Fruit fly (Drosophila melanogaster): ENCODE measurements around the gene csw.
A peak's percentile ranks its signal among the peaks of the same experiment; 100 is the strongest.

Gene csw

DNA sequence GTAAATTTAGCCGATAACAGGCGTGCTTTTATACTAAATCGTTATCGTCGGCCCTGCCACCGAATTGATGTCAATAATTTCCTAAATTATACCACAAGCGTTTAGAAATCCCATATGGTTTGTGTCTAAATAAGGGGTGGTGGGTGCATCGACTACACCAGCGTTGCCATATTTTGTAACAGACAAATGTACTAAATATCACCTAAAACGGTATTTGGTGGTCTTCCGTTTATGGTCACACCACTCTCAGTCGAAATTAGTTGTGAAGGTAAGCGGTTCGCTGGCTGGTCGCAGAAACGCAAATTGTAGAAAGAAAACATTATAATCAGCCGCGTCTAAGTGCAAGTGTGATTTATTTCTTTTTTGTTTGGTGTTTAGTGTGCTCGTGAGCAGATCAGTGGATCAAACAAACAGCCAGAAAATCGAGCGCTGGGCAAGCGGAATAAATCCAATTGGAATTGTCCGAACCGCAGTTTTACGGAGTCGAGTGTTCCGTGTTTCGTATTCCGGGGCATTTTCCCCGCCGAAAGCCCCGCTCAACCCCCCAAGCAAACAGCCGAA is 13.6 kb upstream of the csw start, which contains the start of the genes CG16903 and Unc-76 (continued):
- TF ChIP-seq dan (GFP tag; IDR thresholded peaks at IDR 0.05) (no peak), CG31388 (GFP tag; optimal IDR thresholded peaks at IDR 0.05) (no peak), CG1832 (GFP tag; optimal IDR thresholded peaks at IDR 0.05) (no peak), CG17912 (GFP tag; optimal IDR thresholded peaks at IDR 0.05) (peak; percentile 9), CoRest (tag; optimal IDR thresholded peaks at IDR 0.05) (peak; percentile 46), D (optimal IDR thresholded peaks at IDR 0.05) (no peak), D (GFP tag; optimal IDR thresholded peaks at IDR 0.05) (no peak), caup (GFP tag; optimal IDR thresholded peaks at IDR 0.05; ENCODE audit: severe bottlenecking) (peak; percentile 57), Gug (GFP tag; IDR thresholded peaks at IDR 0.05) (no peak), mam (GFP tag; optimal IDR thresholded peaks at IDR 0.05) (no peak), CG17359 (tag; optimal IDR thresholded peaks at IDR 0.05) (peak; percentile 29), CG9932 (GFP tag; IDR thresholded peaks at IDR 0.05) (peak; percentile 37; the same call in 1 of the 2 replicates), tgo (GFP tag; IDR thresholded peaks at IDR 0.05) (no peak), sqz (GFP tag; optimal IDR thresholded peaks at IDR 0.05) (peak; percentile 76), Abd-B (GFP tag; optimal IDR thresholded peaks at IDR 0.05) (peak; percentile 17), Mrtf (GFP tag; IDR thresholded peaks at IDR 0.05) (no peak), her (GFP tag; optimal IDR thresholded peaks at IDR 0.05) (peak; percentile 58), PHDP (tag; optimal IDR thresholded peaks at IDR 0.05) (peak; percentile 59), fd96Cb (tag; optimal IDR thresholded peaks at IDR 0.05) (no peak), ci (GFP tag; IDR thresholded peaks at IDR 0.05) (peak; percentile 74), NFAT (GFP tag; IDR thresholded peaks at IDR 0.05) (peak; percentile 24; the same call in 1 of the 2 replicates), Atf-2 (GFP tag; optimal IDR thresholded peaks at IDR 0.05) (no peak), wor (GFP tag; IDR thresholded peaks at IDR 0.05) (no peak), Vsx1 (GFP tag; optimal IDR thresholded peaks at IDR 0.05) (no peak), HmgZ (tag; optimal IDR thresholded peaks at IDR 0.05) (peak; percentile 82), CG7372 (GFP tag; IDR thresholded peaks at IDR 0.05) (no peak), Xbp1 (GFP tag; optimal IDR thresholded peaks at IDR 0.05) (peak; percentile 5), slbo (GFP tag; IDR thresholded peaks at IDR 0.05) (peak; percentile 21; the same call in 1 of the 2 replicates), CG14667 (GFP tag; IDR thresholded peaks at IDR 0.05) (no peak), rib (GFP tag; IDR thresholded peaks at IDR 0.05) (0 out of 2 replicates have a peak, but pooled peaks have one; percentile 17), CG2202 (tag; optimal IDR thresholded peaks at IDR 0.05) (no peak), CG43689 (GFP tag; IDR thresholded peaks at IDR 0.05) (no peak), ind (GFP tag; optimal IDR thresholded peaks at IDR 0.05) (no peak), CG6765 (GFP tag; optimal IDR thresholded peaks at IDR 0.05) (no peak), CG4424 (GFP tag; optimal IDR thresholded peaks at IDR 0.05) (no peak), emc (GFP tag; optimal IDR thresholded peaks at IDR 0.05) (no peak), peb (GFP tag; IDR thresholded peaks at IDR 0.05) (no peak), gcm2 (GFP tag; optimal IDR thresholded peaks at IDR 0.05) (no peak), ttk (GFP tag; IDR thresholded peaks at IDR 0.05) (peak; percentile 22; the same call in 1 of the 2 replicates), fd64A (GFP tag; optimal IDR thresholded peaks at IDR 0.05) (peak; percentile 31), CG2120 (GFP tag; optimal IDR thresholded peaks at IDR 0.05) (peak; percentile 22), CG10366 (GFP tag; IDR thresholded peaks at IDR 0.05) (no peak), Dek (tag; optimal IDR thresholded peaks at IDR 0.05) (peak; percentile 65), grn (GFP tag; optimal IDR thresholded peaks at IDR 0.05) (no peak), Rfx (GFP tag; IDR thresholded peaks at IDR 0.05) (peak; percentile 47), CG1024 (GFP tag; IDR thresholded peaks at IDR 0.05) (no peak), so (GFP tag; IDR thresholded peaks at IDR 0.05) (peak; percentile 26; the same call in 1 of the 3 replicates), Stat92E (GFP tag; optimal IDR thresholded peaks at IDR 0.05) (peak in 1 of 3 experiments; percentile 87), bab2 (GFP tag; optimal IDR thresholded peaks at IDR 0.05) (peak; percentile 2), sisA (GFP tag; IDR thresholded peaks at IDR 0.05) (no peak), Med (GFP tag) (peak; percentile 95)

All from whole organism, embryonic.